Fruit fly (Drosophila melanogaster) whole organism, embryonic: ENCODE measurements around the gene CG34409.

Experiments
- Abd-B ChIP-seq: fragments of 200-800 bp; sonication (Bioruptor generic); optimal IDR thresholded peaks from 2 replicates; lab custom pipeline; 2018; ENCODE audit warnings: missing biosample characterization, mild to moderate bottlenecking, missing genetic modification characterization, moderate library complexity
- Ada2b ChIP-seq: fragments of 200-800 bp; sonication (Bioruptor generic); IDR thresholded peaks from 2 replicates; pipeline ENCODE4 v1.3.6; 2022; ENCODE audit warnings: missing biosample characterization, missing genetic modification characterization
- B-H2 ChIP-seq: fragments of 200-800 bp; sonication (Bioruptor generic); optimal IDR thresholded peaks from 2 replicates; lab custom pipeline; 2018; ENCODE audit warnings: missing biosample characterization, mild to moderate bottlenecking, missing genetic modification characterization
- CG10462 ChIP-seq: fragments of 200-800 bp; sonication (Bioruptor generic); optimal IDR thresholded peaks from 2 replicates; lab custom pipeline; 2016; ENCODE audit warnings: missing biosample characterization, missing genetic modification characterization
- CG11560 ChIP-seq: fragments of 200-800 bp; sonication (Bioruptor generic); IDR thresholded peaks from 3 replicates; pipeline ENCODE4 v1.3.6; 2022; ENCODE audit warnings: missing biosample characterization, missing genetic modification characterization
- CG11695 ChIP-seq: fragments of 200-800 bp; sonication (Bioruptor generic); IDR thresholded peaks from 3 replicates; pipeline ENCODE4 v1.3.6; 2022; ENCODE audit warnings: missing biosample characterization, missing genetic modification characterization
- CG12104 ChIP-seq: fragments of 200-800 bp; sonication (Bioruptor generic); optimal IDR thresholded peaks from 3 replicates; lab custom pipeline; 2016; ENCODE audit warnings: missing biosample characterization, missing genetic modification characterization
- CG13775 ChIP-seq: fragments of 200-800 bp; sonication (Bioruptor generic); optimal IDR thresholded peaks from 3 replicates; lab custom pipeline; 2017; ENCODE audit warnings: missing biosample characterization, mild to moderate bottlenecking, missing genetic modification characterization
- CG14050 ChIP-seq: fragments of 200-800 bp; sonication (Bioruptor generic); IDR thresholded peaks from 3 replicates; pipeline ENCODE4 v1.3.6; 2022; ENCODE audit warnings: missing biosample characterization, missing genetic modification characterization
- CG14860 ChIP-seq: fragments of 200-800 bp; sonication (Bioruptor generic); IDR thresholded peaks from 3 replicates; pipeline ENCODE4 v1.3.6; 2022; ENCODE audit warnings: missing biosample characterization, missing genetic modification characterization; ENCODE audit not compliant: partially characterized antibody
- CG16813 ChIP-seq: fragments of 200-800 bp; sonication (Bioruptor generic); IDR thresholded peaks from 3 replicates; pipeline ENCODE4 v1.3.6; 2022; ENCODE audit warnings: missing biosample characterization, missing genetic modification characterization; ENCODE audit not compliant: partially characterized antibody
- CG16815 ChIP-seq: fragments of 200-800 bp; sonication (Bioruptor generic); optimal IDR thresholded peaks from 3 replicates; lab custom pipeline; 2017; ENCODE audit warnings: missing biosample characterization, mild to moderate bottlenecking, missing genetic modification characterization
- CG16863 ChIP-seq: fragments of 200-800 bp; sonication (Bioruptor generic); optimal IDR thresholded peaks from 3 replicates; lab custom pipeline; 2016; ENCODE audit warnings: missing biosample characterization, missing genetic modification characterization
- CG17829 ChIP-seq: fragments of 200-800 bp; optimal IDR thresholded peaks from 2 replicates; lab custom pipeline; 2019; ENCODE audit warnings: missing biosample characterization, mild to moderate bottlenecking, missing genetic modification characterization, moderate library complexity
- CG18764 ChIP-seq: fragments of 200-800 bp; sonication (Bioruptor generic); optimal IDR thresholded peaks from 3 replicates; lab custom pipeline; 2016; ENCODE audit warnings: missing biosample characterization, missing genetic modification characterization
- CG31388 ChIP-seq: fragments of 200-800 bp; sonication (Bioruptor generic); optimal IDR thresholded peaks from 2 replicates; lab custom pipeline; 2016; ENCODE audit warnings: missing biosample characterization, missing genetic modification characterization
- CG3847 ChIP-seq: fragments of 200-800 bp; sonication (Bioruptor generic); IDR thresholded peaks from 2 replicates; pipeline ENCODE4 v1.3.6; 2022; ENCODE audit warnings: missing biosample characterization, missing genetic modification characterization
- CG43689 ChIP-seq: fragments of 200-800 bp; sonication (Bioruptor generic); IDR thresholded peaks from 2 replicates; pipeline ENCODE4 v1.3.6; 2022; ENCODE audit warnings: missing biosample characterization, missing genetic modification characterization
- CG4404 ChIP-seq: fragments of 200-800 bp; sonication (Bioruptor generic); IDR thresholded peaks from 2 replicates; pipeline ENCODE4 v1.3.6; 2022; ENCODE audit warnings: missing biosample characterization, missing genetic modification characterization
- CG5245 ChIP-seq: fragments of 200-800 bp; sonication (Bioruptor generic); optimal IDR thresholded peaks from 3 replicates; lab custom pipeline; 2016; ENCODE audit warnings: missing biosample characterization, missing genetic modification characterization
- CG7745 ChIP-seq: fragments of 200-800 bp; sonication (Bioruptor generic); optimal IDR thresholded peaks from 2 replicates; lab custom pipeline; 2018; ENCODE audit warnings: missing biosample characterization, mild to moderate bottlenecking, missing genetic modification characterization, moderate library complexity
- CG8359 ChIP-seq: fragments of 200-800 bp; sonication (Bioruptor generic); optimal IDR thresholded peaks from 2 replicates; lab custom pipeline; 2017; ENCODE audit warnings: missing biosample characterization, mild to moderate bottlenecking, missing genetic modification characterization, borderline replicate concordance
- CG8924 ChIP-seq: fragments of 200-800 bp; optimal IDR thresholded peaks from 3 replicates; lab custom pipeline; 2019; ENCODE audit warnings: missing biosample characterization, mild to moderate bottlenecking, missing genetic modification characterization, moderate library complexity
- CG9817 ChIP-seq: fragments of 200-800 bp; sonication (Bioruptor generic); optimal IDR thresholded peaks from 2 replicates; lab custom pipeline; 2018; ENCODE audit warnings: missing biosample characterization, mild to moderate bottlenecking, missing genetic modification characterization, moderate library complexity
- Dfd ChIP-seq, 2 experiments: fragments of >200 bp; optimal IDR thresholded peaks; 2 replicates each; lab custom pipeline; 2017; ENCODE audit warnings: missing biosample characterization in 2 of 2, missing genetic modification characterization in 2 of 2
- Elba2 ChIP-seq: fragments of 200-800 bp; sonication (Bioruptor generic); optimal IDR thresholded peaks from 3 replicates; lab custom pipeline; 2016; ENCODE audit warnings: missing biosample characterization, missing genetic modification characterization
- GATAe ChIP-seq: fragments of 200-800 bp; sonication (Bioruptor generic); conservative IDR thresholded peaks from 2 replicates; pipeline ENCODE4 v1.3.6; 2022; ENCODE audit warnings: missing biosample characterization, missing genetic modification characterization
- Hmx ChIP-seq: fragments of 200-800 bp; sonication (Bioruptor generic); optimal IDR thresholded peaks from 2 replicates; lab custom pipeline; 2016; ENCODE audit warnings: missing biosample characterization, missing genetic modification characterization
- Jarid2 ChIP-seq: fragments of 200-800 bp; sonication (Bioruptor generic); optimal IDR thresholded peaks from 3 replicates; lab custom pipeline; 2017; ENCODE audit warnings: mild to moderate bottlenecking, missing biosample characterization, missing genetic modification reagents, missing genetic modification characterization
- Poxn ChIP-seq: fragments of 200-800 bp; sonication (Bioruptor generic); IDR thresholded peaks from 2 replicates; pipeline ENCODE4 v1.3.6; 2022; ENCODE audit warnings: missing biosample characterization, missing genetic modification characterization
- bab2 ChIP-seq: fragments of 200-800 bp; sonication (Bioruptor generic); optimal IDR thresholded peaks from 2 replicates; lab custom pipeline; 2016; ENCODE audit warnings: missing biosample characterization, missing genetic modification characterization
- bcd ChIP-seq: fragments of 200-800 bp; sonication (Bioruptor generic); optimal IDR thresholded peaks from 2 replicates; lab custom pipeline; 2017; ENCODE audit warnings: missing biosample characterization, mild to moderate bottlenecking, missing genetic modification characterization
- cato ChIP-seq: fragments of 200-800 bp; sonication (Bioruptor generic); optimal IDR thresholded peaks from 2 replicates; lab custom pipeline; 2016; ENCODE audit warnings: missing biosample characterization, missing genetic modification characterization, borderline replicate concordance
- dan ChIP-seq: fragments of 200-800 bp; sonication (Bioruptor generic); IDR thresholded peaks from 2 replicates; pipeline ENCODE4 v1.3.6; 2022; ENCODE audit warnings: missing biosample characterization, missing genetic modification characterization
- dati ChIP-seq: fragments of 200-800 bp; sonication (Bioruptor generic); IDR thresholded peaks from 2 replicates; pipeline ENCODE4 v1.3.6; 2022; ENCODE audit warnings: missing biosample characterization, missing genetic modification characterization
- esg ChIP-seq: fragments of 200-800 bp; sonication (Bioruptor generic); conservative IDR thresholded peaks from 2 replicates; pipeline ENCODE4 v1.3.6; 2022; ENCODE audit warnings: missing biosample characterization, missing genetic modification characterization
- fd3F ChIP-seq: fragments of 200-800 bp; sonication (Bioruptor generic); optimal IDR thresholded peaks from 2 replicates; lab custom pipeline; 2018; ENCODE audit warnings: missing biosample characterization, mild to moderate bottlenecking, missing genetic modification characterization, moderate library complexity
- fd64A ChIP-seq: fragments of 200-800 bp; sonication (Bioruptor generic); optimal IDR thresholded peaks from 3 replicates; lab custom pipeline; 2018; ENCODE audit warnings: missing biosample characterization, mild to moderate bottlenecking, missing genetic modification characterization
- ftz-f1 ChIP-seq: fragments of 200-800 bp; sonication (Bioruptor generic); optimal IDR thresholded peaks from 2 replicates; lab custom pipeline; 2016; ENCODE audit warnings: missing biosample characterization, missing genetic modification characterization
- gcm2 ChIP-seq: fragments of 200-800 bp; sonication (Bioruptor generic); optimal IDR thresholded peaks from 2 replicates; lab custom pipeline; 2016; ENCODE audit warnings: missing biosample characterization, missing genetic modification characterization
- ind ChIP-seq: fragments of 200-800 bp; sonication (Bioruptor generic); optimal IDR thresholded peaks from 3 replicates; lab custom pipeline; 2016; ENCODE audit warnings: missing biosample characterization, missing genetic modification characterization
- nom ChIP-seq: fragments of 200-800 bp; sonication (Bioruptor generic); optimal IDR thresholded peaks from 2 replicates; lab custom pipeline; 2017; ENCODE audit warnings: missing biosample characterization, missing genetic modification characterization, mild to moderate bottlenecking, moderate library complexity, missing genetic modification reagents
- p53 ChIP-seq: fragments of 200-800 bp; sonication (Bioruptor generic); optimal IDR thresholded peaks from 2 replicates; lab custom pipeline; 2016; ENCODE audit warnings: missing biosample characterization, missing genetic modification characterization
- pho ChIP-seq: fragments of 200-800 bp; sonication (Bioruptor generic); optimal IDR thresholded peaks from 2 replicates; lab custom pipeline; 2016; ENCODE audit warnings: missing biosample characterization, missing genetic modification characterization
- ranshi ChIP-seq: fragments of 200-800 bp; sonication (Bioruptor generic); IDR thresholded peaks from 2 replicates; pipeline ENCODE4 v1.3.6; 2022; ENCODE audit warnings: missing biosample characterization, missing genetic modification characterization
- run ChIP-seq: fragments of 200-800 bp; sonication (Bioruptor generic); optimal IDR thresholded peaks from 3 replicates; lab custom pipeline; 2018; ENCODE audit warnings: missing biosample characterization, mild to moderate bottlenecking, missing genetic modification characterization
- sim ChIP-seq: fragments of 200-800 bp; sonication (Bioruptor generic); IDR thresholded peaks from 2 replicates; pipeline ENCODE4 v1.3.6; 2022; ENCODE audit warnings: missing biosample characterization, missing genetic modification characterization
- stc ChIP-seq: fragments of 200-800 bp; sonication (Bioruptor generic); IDR thresholded peaks from 2 replicates; pipeline ENCODE4 v1.3.6; 2022; ENCODE audit warnings: missing biosample characterization, missing genetic modification characterization
- trh ChIP-seq: fragments of 200-800 bp; sonication (Bioruptor generic); optimal IDR thresholded peaks from 2 replicates; lab custom pipeline; 2016; ENCODE audit warnings: missing biosample characterization, missing genetic modification characterization
- wek ChIP-seq: fragments of 200-800 bp; sonication (Bioruptor generic); optimal IDR thresholded peaks from 3 replicates; lab custom pipeline; 2018; ENCODE audit warnings: missing biosample characterization, mild to moderate bottlenecking, missing genetic modification characterization, moderate library complexity
- wor ChIP-seq: fragments of 200-800 bp; sonication (Bioruptor generic); IDR thresholded peaks from 2 replicates; pipeline ENCODE4 v1.3.6; 2022; ENCODE audit warnings: missing biosample characterization, missing genetic modification characterization
- zfh1 ChIP-seq: fragments of 200-800 bp; sonication (Bioruptor generic); IDR thresholded peaks from 3 replicates; pipeline ENCODE4 v1.3.6; 2022; ENCODE audit warnings: missing biosample characterization, missing genetic modification characterization

Gene CG34409

DNA sequence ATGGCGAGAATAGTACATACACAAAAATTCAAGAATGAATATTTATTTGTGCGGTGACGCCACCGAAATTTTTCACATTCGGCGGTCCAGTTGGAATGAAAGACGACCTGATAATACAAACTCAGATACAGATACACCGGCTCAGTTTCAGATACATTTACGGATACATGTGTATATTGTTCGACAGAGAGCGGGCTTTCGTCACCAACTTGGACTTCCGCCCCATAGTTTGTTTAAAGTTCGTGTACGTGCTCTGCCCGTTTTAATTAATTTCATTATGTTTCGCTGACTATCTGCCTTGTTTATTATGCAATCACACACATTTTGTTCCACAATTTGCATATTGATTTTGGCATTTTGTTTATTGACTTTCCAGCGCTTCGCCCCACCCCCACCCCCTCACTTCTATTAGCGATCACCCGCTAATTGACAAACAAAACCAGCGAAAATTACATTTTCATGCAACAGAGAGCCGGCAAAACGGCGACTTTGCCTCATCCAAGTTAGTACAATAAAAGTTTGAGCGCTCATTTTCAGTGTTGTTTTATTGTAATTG, 44.9 kb downstream of the CG34409 start (continued):
- no peak for TF ChIP-seq CG12104 (GFP tag; lab: Kevin White, UChicago)
- TF ChIP-seq CG16863 (GFP tag; lab: Kevin White, UChicago) = no peak
- TF ChIP-seq bcd (GFP tag; lab: Kevin White, UChicago) = peak; percentile 9
- TF ChIP-seq CG43689 = no peak
- no peak for TF ChIP-seq ranshi (GFP tag; lab: Robert Waterston, UW)
- no peak for TF ChIP-seq CG9817
- TF ChIP-seq CG11695 = no peak
- peak; percentile 32 for TF ChIP-seq bab2 (GFP tag; lab: Kevin White, UChicago)
- TF ChIP-seq dan (GFP tag; lab: Robert Waterston, UW) = no peak
- no peak for TF ChIP-seq Elba2 (GFP tag; lab: Kevin White, UChicago)
- TF ChIP-seq Hmx (GFP tag; lab: Kevin White, UChicago) = no peak
- no peak for TF ChIP-seq Abd-B (GFP tag; lab: Kevin White, UChicago)
- no peak for TF ChIP-seq CG14860 (GFP tag; lab: Robert Waterston, UW)
- no peak for TF ChIP-seq Jarid2 (GFP tag; lab: Kevin White, UChicago)
- no peak for TF ChIP-seq CG4404
- peak; percentile 55 for TF ChIP-seq wek
- no peak for TF ChIP-seq CG5245
- no peak for TF ChIP-seq stc (GFP tag; lab: Robert Waterston, UW)
- no peak for TF ChIP-seq gcm2 (GFP tag; lab: Kevin White, UChicago)
- TF ChIP-seq run (tag; lab: Kevin White, UChicago) = no peak
- no peak for TF ChIP-seq CG7745 (tag; lab: Kevin White, UChicago)
- no peak for TF ChIP-seq CG14050 (GFP tag; lab: Robert Waterston, UW)
- no peak for TF ChIP-seq ind (GFP tag; lab: Kevin White, UChicago)
- peak; percentile 44 for TF ChIP-seq pho
- no peak for TF ChIP-seq CG16813
- no peak for TF ChIP-seq CG16815
- no peak for TF ChIP-seq GATAe
- TF ChIP-seq zfh1 = no peak
- no peak for TF ChIP-seq Dfd (GFP tag; optimal IDR thresholded peaks at IDR 0.05; lab: Kevin White, UChicago)
- TF ChIP-seq CG17829 (tag; lab: Kevin White, UChicago) = no peak
- no peak for TF ChIP-seq esg (GFP tag; lab: Robert Waterston, UW)
- no peak for TF ChIP-seq trh (GFP tag; lab: Kevin White, UChicago)
- no peak for TF ChIP-seq CG11560 (tag; lab: Robert Waterston, UW)
- TF ChIP-seq CG13775 (GFP tag; lab: Kevin White, UChicago) = no peak
- no peak for TF ChIP-seq CG18764
- TF ChIP-seq p53 (GFP tag; lab: Kevin White, UChicago) = no peak
- TF ChIP-seq CG3847 = no peak
- TF ChIP-seq Ada2b (GFP tag; lab: Robert Waterston, UW) = no peak
- no peak for TF ChIP-seq CG31388 (GFP tag; lab: Kevin White, UChicago)
- TF ChIP-seq cato (GFP tag; lab: Kevin White, UChicago) = no peak
- no peak for TF ChIP-seq wor (GFP tag; lab: Robert Waterston, UW)
- peak; percentile 51 for TF ChIP-seq fd3F
- TF ChIP-seq nom = no peak
- peak; percentile 32 for TF ChIP-seq B-H2 (GFP tag; lab: Kevin White, UChicago)
- no peak for TF ChIP-seq fd64A (GFP tag; lab: Kevin White, UChicago)
- TF ChIP-seq CG8924 (tag; lab: Kevin White, UChicago) = no peak
- no peak for TF ChIP-seq sim (GFP tag; lab: Robert Waterston, UW)
- no peak for TF ChIP-seq CG8359 (GFP tag; lab: Kevin White, UChicago)
- TF ChIP-seq ftz-f1 (GFP tag; lab: Kevin White, UChicago) = no peak
- no peak for TF ChIP-seq Poxn (GFP tag; lab: Robert Waterston, UW)
- TF ChIP-seq dati (GFP tag; lab: Robert Waterston, UW) = no peak
- no peak for TF ChIP-seq CG10462 (GFP tag; lab: Kevin White, UChicago)
